Worm (Caenorhabditis elegans): ENCODE measurements around the gene cdr-6.
"Not testable (repeated sequence)": the region's sequence is repeated elsewhere in the genome, so short reads cannot be mapped to it uniquely, and the experiment has no call there.

- TF ChIP-seq aha-1 (tag); ceh-82 (tag; optimal IDR thresholded peaks at IDR 0.05); nhr-48 (tag; optimal IDR thresholded peaks at IDR 0.05); unc-39 (tag; optimal IDR thresholded peaks at IDR 0.05); zip-2 (tag; optimal IDR thresholded peaks at IDR 0.05); set-16 (GFP tag; IDR thresholded peaks at IDR 0.05); snpc-4 (tag; optimal IDR thresholded peaks at IDR 0.05); nhr-237 (tag; optimal IDR thresholded peaks at IDR 0.05); F49E8.2 (tag; optimal IDR thresholded peaks at IDR 0.05; ENCODE audit: borderline replicate concordance); aly-2 (tag; optimal IDR thresholded peaks at IDR 0.05); dmd-8 (GFP tag; IDR thresholded peaks at IDR 0.05); nhr-25 (tag; optimal IDR thresholded peaks at IDR 0.05; ENCODE audit: borderline replicate concordance, insufficient read depth); nhr-11 (tag; optimal IDR thresholded peaks at IDR 0.05); fos-1 (tag; optimal IDR thresholded peaks at IDR 0.05): not testable (repeated sequence)
These were observed 39.2 kb downstream of the cdr-6 start, which contains the start of gene F23H12.10 for ce11 chrV:12374252-12374651.

Data from whole organism, L4 larva.